Fruit fly (Drosophila melanogaster) whole organism, adult: ENCODE results near the gene Rcd4.

ENCODE experiments used
- CG1620 ChIP-seq: fragments of 200-800 bp; sonication (Bioruptor generic); optimal IDR thresholded peaks from 2 replicates; lab custom pipeline; 2016; ENCODE audit warnings: missing biosample characterization, missing genetic modification characterization
- cic ChIP-seq: fragments of 200-800 bp; sonication (Bioruptor generic); optimal IDR thresholded peaks from 2 replicates; lab custom pipeline; 2017; ENCODE audit warnings: missing biosample characterization, mild to moderate bottlenecking, missing genetic modification characterization, moderate library complexity
- toe ChIP-seq: fragments of 200-800 bp; sonication (Bioruptor generic); optimal IDR thresholded peaks from 2 replicates; lab custom pipeline; 2016; ENCODE audit warnings: missing biosample characterization, missing genetic modification characterization

- no peak for TF ChIP-seq toe (GFP tag; lab: Kevin White, UChicago)
- TF ChIP-seq cic (GFP tag; lab: Kevin White, UChicago): no peak
- TF ChIP-seq CG1620 (GFP tag; lab: Kevin White, UChicago): no peak
These were observed 49.5 kb upstream of the Rcd4 start for dm6 chr2L:8333185-8333584.
